Fruit fly (Drosophila melanogaster) whole organism, pupa: ENCODE measurements around the gene CG9396.

Experiments used
- CG10348 ChIP-seq: fragments of 200-800 bp; sonication (Bioruptor generic); IDR thresholded peaks from 2 replicates; pipeline ENCODE4 v1.3.6; 2022; ENCODE audit warnings: missing biosample characterization, missing genetic modification characterization
- CG12605 ChIP-seq: fragments of 200-800 bp; sonication (Bioruptor generic); IDR thresholded peaks from 2 replicates; pipeline ENCODE4 v1.3.6; 2022; ENCODE audit warnings: missing biosample characterization, missing genetic modification characterization
- CG13204 ChIP-seq: fragments of 200-800 bp; sonication (Bioruptor generic); optimal IDR thresholded peaks from 2 replicates; lab custom pipeline; 2018; ENCODE audit warnings: missing biosample characterization, mild to moderate bottlenecking, missing genetic modification characterization, moderate library complexity
- CG14655 ChIP-seq: fragments of 200-800 bp; sonication (Bioruptor generic); optimal IDR thresholded peaks from 3 replicates; lab custom pipeline; 2017; ENCODE audit warnings: mild to moderate bottlenecking, missing biosample characterization, missing genetic modification reagents, missing genetic modification characterization
- CG15710 ChIP-seq: fragments of 200-800 bp; sonication (Bioruptor generic); optimal IDR thresholded peaks from 2 replicates; lab custom pipeline; 2018; ENCODE audit warnings: missing biosample characterization, mild to moderate bottlenecking, missing genetic modification characterization, moderate library complexity
- CG17806 ChIP-seq: fragments of 200-800 bp; sonication (Bioruptor generic); optimal IDR thresholded peaks from 2 replicates; lab custom pipeline; 2018; ENCODE audit warnings: missing biosample characterization, mild to moderate bottlenecking, missing genetic modification characterization, moderate library complexity
- CG32121 ChIP-seq: fragments of 200-800 bp; sonication (Bioruptor generic); IDR thresholded peaks from 2 replicates; pipeline ENCODE4 v1.3.6; 2022; ENCODE audit warnings: missing biosample characterization, missing genetic modification characterization
- CG34367 ChIP-seq: fragments of 200-800 bp; sonication (Bioruptor generic); optimal IDR thresholded peaks from 2 replicates; lab custom pipeline; 2018; ENCODE audit warnings: missing biosample characterization, mild to moderate bottlenecking, missing genetic modification characterization
- CG4496 ChIP-seq: fragments of 200-800 bp; sonication (Bioruptor generic); IDR thresholded peaks from 3 replicates; pipeline ENCODE4 v1.3.6; 2022; ENCODE audit warnings: missing biosample characterization, missing genetic modification characterization
- CG8159 ChIP-seq: fragments of 200-800 bp; sonication (Bioruptor generic); optimal IDR thresholded peaks from 3 replicates; lab custom pipeline; 2018; ENCODE audit warnings: missing biosample characterization, mild to moderate bottlenecking, missing genetic modification characterization, moderate library complexity
- CG8301 ChIP-seq: fragments of 200-800 bp; sonication (Bioruptor generic); optimal IDR thresholded peaks from 2 replicates; lab custom pipeline; 2018; ENCODE audit warnings: missing biosample characterization, mild to moderate bottlenecking, missing genetic modification characterization
- CG9948 ChIP-seq: fragments of 200-800 bp; sonication (Bioruptor generic); optimal IDR thresholded peaks from 2 replicates; lab custom pipeline; 2018; ENCODE audit warnings: missing biosample characterization, mild to moderate bottlenecking, missing genetic modification characterization, moderate library complexity
- D1 ChIP-seq: fragments of 200-800 bp; sonication (Bioruptor generic); optimal IDR thresholded peaks from 2 replicates; lab custom pipeline; 2018; ENCODE audit warnings: missing biosample characterization, mild to moderate bottlenecking, missing genetic modification characterization, moderate library complexity
- EcR ChIP-seq: fragments of 200-800 bp; sonication (Bioruptor generic); optimal IDR thresholded peaks from 3 replicates; lab custom pipeline; 2019; ENCODE audit warnings: missing biosample characterization, missing genetic modification characterization, mild to moderate bottlenecking, moderate library complexity, missing genetic modification reagents
- Ets98B ChIP-seq: fragments of 200-800 bp; sonication (Bioruptor generic); IDR thresholded peaks from 2 replicates; pipeline ENCODE4 v1.3.6; 2022; ENCODE audit warnings: missing biosample characterization, missing genetic modification characterization
- Pif1A ChIP-seq: fragments of 200-800 bp; sonication (Bioruptor generic); optimal IDR thresholded peaks from 3 replicates; lab custom pipeline; 2016; ENCODE audit warnings: missing biosample characterization, missing genetic modification characterization
- Pif1B ChIP-seq: fragments of 200-800 bp; sonication (Bioruptor generic); optimal IDR thresholded peaks from 3 replicates; lab custom pipeline; 2016; ENCODE audit warnings: missing biosample characterization, missing genetic modification characterization
- Snoo ChIP-seq: fragments of 200-800 bp; sonication (Bioruptor generic); optimal IDR thresholded peaks from 3 replicates; lab custom pipeline; 2017; ENCODE audit warnings: missing biosample characterization, mild to moderate bottlenecking, missing genetic modification characterization, inconsistent platforms
- fd96Ca ChIP-seq: fragments of 200-800 bp; sonication (Bioruptor generic); IDR thresholded peaks from 3 replicates; pipeline ENCODE4 v1.3.6; 2022; ENCODE audit warnings: missing biosample characterization, missing genetic modification characterization
- gl ChIP-seq: fragments of 200-800 bp; sonication (Bioruptor generic); optimal IDR thresholded peaks from 2 replicates; lab custom pipeline; 2018; ENCODE audit warnings: missing biosample characterization, mild to moderate bottlenecking, missing genetic modification characterization
- rn ChIP-seq: fragments of 200-800 bp; sonication (Bioruptor generic); IDR thresholded peaks from 2 replicates; pipeline ENCODE4 v1.3.6; 2022; ENCODE audit warnings: missing biosample characterization, missing genetic modification characterization

The CG9396 gene

DNA sequence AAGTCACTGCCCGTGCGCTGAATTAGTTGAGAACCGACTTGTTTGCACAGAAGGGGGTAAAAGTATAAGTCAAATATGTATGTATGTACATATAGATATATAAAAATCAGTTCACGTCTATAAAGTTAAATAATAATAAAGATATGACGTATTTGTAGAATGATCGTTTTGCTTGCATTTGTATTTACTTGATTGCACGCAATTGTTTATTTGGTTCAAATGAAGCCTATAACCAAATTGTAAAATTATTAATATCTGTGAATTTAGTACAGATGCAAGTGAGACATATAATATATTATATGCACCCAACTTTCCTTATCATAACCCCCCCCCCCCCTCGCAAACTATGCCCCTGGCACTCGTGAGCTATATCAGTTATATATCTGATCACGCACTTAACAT is 29.1 kb upstream of the CG9396 start:
- TF ChIP-seq gl (tag; lab: Kevin White, UChicago): peak; percentile 22
- peak; percentile 45 for TF ChIP-seq CG17806
- no peak for TF ChIP-seq CG13204 (GFP tag; lab: Kevin White, UChicago)
- TF ChIP-seq CG15710 (tag; lab: Kevin White, UChicago): peak; percentile 40
- TF ChIP-seq CG32121 (GFP tag; lab: Robert Waterston, UW): no peak
- TF ChIP-seq Ets98B (GFP tag; lab: Robert Waterston, UW): peak; percentile 40
- TF ChIP-seq Pif1B (GFP tag; lab: Kevin White, UChicago): peak; percentile 31
- TF ChIP-seq CG14655 (GFP tag; lab: Kevin White, UChicago): peak; percentile 25
- peak; percentile 51; the same call in 2 of the 3 replicates for TF ChIP-seq CG4496 (GFP tag; lab: Robert Waterston, UW)
- TF ChIP-seq Pif1A: peak; percentile 45
- TF ChIP-seq CG8159: peak; percentile 61
- TF ChIP-seq rn (GFP tag; lab: Robert Waterston, UW): no peak
- TF ChIP-seq CG9948: peak; percentile 6
- TF ChIP-seq CG8301 (tag; lab: Kevin White, UChicago): peak; percentile 27

dm6 chr3R:9598099-9598498 is 26.7 kb upstream of the CG9396 start:
- TF ChIP-seq CG8159: peak; percentile 67
- peak; percentile 48; the same call in 1 of the 2 replicates for TF ChIP-seq CG10348
- TF ChIP-seq CG9948: peak; percentile 75
- TF ChIP-seq EcR: no peak
- peak; percentile 77 for TF ChIP-seq Pif1B (GFP tag; lab: Kevin White, UChicago)
- peak; percentile 47 for TF ChIP-seq CG34367 (tag; lab: Kevin White, UChicago)
- peak; percentile 76 for TF ChIP-seq CG32121 (GFP tag; lab: Robert Waterston, UW)
- TF ChIP-seq gl (tag; lab: Kevin White, UChicago): peak; percentile 6
- TF ChIP-seq Ets98B (GFP tag; lab: Robert Waterston, UW): peak; percentile 68
- peak; percentile 20 for TF ChIP-seq D1
- TF ChIP-seq CG15710 (tag; lab: Kevin White, UChicago): peak; percentile 58
- peak; percentile 6 for TF ChIP-seq CG13204 (GFP tag; lab: Kevin White, UChicago)
- peak; percentile 82 for TF ChIP-seq CG4496 (GFP tag; lab: Robert Waterston, UW)
- TF ChIP-seq CG12605: peak; percentile 73
- peak; percentile 27 for TF ChIP-seq Snoo
- TF ChIP-seq CG17806: peak; percentile 75
- TF ChIP-seq fd96Ca (GFP tag; lab: Robert Waterston, UW): peak; percentile 87
- TF ChIP-seq CG8301 (tag; lab: Kevin White, UChicago): peak; percentile 94
- TF ChIP-seq rn (GFP tag; lab: Robert Waterston, UW): peak; percentile 38; the same call in 1 of the 2 replicates
- peak; percentile 85 for TF ChIP-seq Pif1A
- TF ChIP-seq CG14655 (GFP tag; lab: Kevin White, UChicago): peak; percentile 92

- TF ChIP-seq Pif1B (GFP tag; lab: Kevin White, UChicago) (no peak), rn (GFP tag; lab: Robert Waterston, UW) (no peak), CG34367 (tag; lab: Kevin White, UChicago) (no peak), CG13204 (GFP tag; lab: Kevin White, UChicago) (no peak)
These were observed 25.2 kb upstream of the CG9396 start for dm6 chr3R:9596615-9597014.

DNA sequence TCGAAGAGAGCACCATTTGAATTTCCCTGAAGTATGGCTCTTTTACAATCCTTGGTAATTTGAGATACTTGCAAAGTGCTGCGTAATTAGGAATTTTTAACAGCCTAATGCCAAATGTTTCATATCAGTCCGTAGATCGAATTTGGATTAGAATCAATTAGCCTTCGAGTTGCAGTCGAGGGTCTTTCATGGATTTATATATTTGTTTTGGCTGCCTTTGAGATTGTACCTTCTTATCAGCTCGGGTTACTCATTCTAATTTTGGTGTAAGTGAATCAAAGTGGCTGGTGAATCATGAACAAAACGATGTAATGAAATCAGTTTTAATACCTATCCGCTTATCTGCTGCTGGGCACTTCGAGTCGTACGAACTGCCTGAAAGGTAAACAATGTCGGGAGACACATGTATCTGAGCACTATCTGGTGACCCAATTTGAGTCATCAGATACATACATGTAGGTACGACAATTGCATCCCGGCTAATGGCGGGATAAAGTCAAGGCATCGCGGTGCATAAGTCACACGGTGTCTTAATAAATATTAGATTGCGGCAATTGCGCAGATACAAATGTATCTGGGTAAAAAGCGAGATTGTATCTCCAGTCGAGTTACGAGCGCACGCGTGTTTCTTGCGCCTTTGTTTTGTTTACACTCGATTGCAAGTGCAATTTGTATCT is 24.4 kb upstream of the CG9396 start:
- TF ChIP-seq CG14655 (GFP tag; lab: Kevin White, UChicago): no peak
- no peak for TF ChIP-seq CG15710 (tag; lab: Kevin White, UChicago)
- TF ChIP-seq CG32121 (GFP tag; lab: Robert Waterston, UW): no peak
- no peak for TF ChIP-seq Ets98B (GFP tag; lab: Robert Waterston, UW)
- TF ChIP-seq gl (tag; lab: Kevin White, UChicago): no peak
- no peak for TF ChIP-seq CG34367 (tag; lab: Kevin White, UChicago)
- no peak for TF ChIP-seq CG12605
- TF ChIP-seq CG8301 (tag; lab: Kevin White, UChicago): no peak
- TF ChIP-seq CG8159: no peak
- no peak for TF ChIP-seq CG9948
- no peak for TF ChIP-seq CG13204 (GFP tag; lab: Kevin White, UChicago)
- no peak for TF ChIP-seq EcR

DNA sequence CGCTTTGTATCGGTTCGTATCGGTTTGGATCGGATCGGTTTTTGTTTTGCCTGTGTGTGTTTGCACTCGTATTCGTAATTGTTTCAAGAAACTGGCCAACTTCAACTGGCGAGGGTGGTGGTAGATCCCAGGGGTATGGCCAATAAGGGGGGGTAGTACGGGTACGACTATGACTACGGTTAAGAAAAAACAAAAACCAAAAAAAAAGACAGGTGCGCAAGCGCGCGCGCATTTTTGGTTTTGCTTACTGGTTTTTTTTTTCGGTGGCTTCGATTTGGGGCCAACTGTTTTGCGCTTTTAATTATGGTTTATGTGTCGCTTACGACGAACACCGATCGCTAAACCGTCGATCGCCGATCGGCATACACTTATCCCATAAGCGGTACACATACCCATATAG is 23.4 kb upstream of the CG9396 start:
- TF ChIP-seq CG9948 (no peak), Pif1B (GFP tag; lab: Kevin White, UChicago) (no peak), CG12605 (peak; percentile 19; the same call in 1 of the 2 replicates), D1 (no peak), rn (GFP tag; lab: Robert Waterston, UW) (0 out of 2 replicates have a peak, but pooled peaks have one; percentile 29), Ets98B (GFP tag; lab: Robert Waterston, UW) (no peak; the same call in 1 of the 2 replicates), gl (tag; lab: Kevin White, UChicago) (no peak), CG34367 (tag; lab: Kevin White, UChicago) (no peak), fd96Ca (GFP tag; lab: Robert Waterston, UW) (peak; percentile 66; the same call in 1 of the 3 replicates), EcR (no peak), CG10348 (no peak), Snoo (no peak), CG4496 (GFP tag; lab: Robert Waterston, UW) (no peak), CG17806 (no peak), CG13204 (GFP tag; lab: Kevin White, UChicago) (no peak), Pif1A (no peak), CG8159 (no peak), CG15710 (tag; lab: Kevin White, UChicago) (no peak), CG14655 (GFP tag; lab: Kevin White, UChicago) (no peak), CG32121 (GFP tag; lab: Robert Waterston, UW) (peak; percentile 24; the same call in 1 of the 2 replicates), CG8301 (tag; lab: Kevin White, UChicago) (no peak)

- no peak; the same call in 1 of the 3 replicates for TF ChIP-seq fd96Ca (GFP tag; lab: Robert Waterston, UW)
- peak; percentile 30 for TF ChIP-seq CG8301 (tag; lab: Kevin White, UChicago)
- no peak for TF ChIP-seq CG13204 (GFP tag; lab: Kevin White, UChicago)
- TF ChIP-seq CG34367 (tag; lab: Kevin White, UChicago): peak; percentile 45
- TF ChIP-seq CG15710 (tag; lab: Kevin White, UChicago): peak; percentile 39
- TF ChIP-seq CG8159: peak; percentile 63
- peak; percentile 71 for TF ChIP-seq CG14655 (GFP tag; lab: Kevin White, UChicago)
These were observed 22.8 kb upstream of the CG9396 start for dm6 chr3R:9594251-9594581.
